Fruit fly (Drosophila melanogaster) S2 (cell line): ENCODE data around the gene ATP7.

ENCODE experiments used
- CG8478 ChIP-seq: fragments of >200 bp; optimal IDR thresholded peaks from 2 replicates; lab custom pipeline; 2018
- CTCF ChIP-seq, 2 experiments: fragments of >200 bp; optimal IDR thresholded peaks; 2 replicates each; lab custom pipeline; 2018

DNA sequence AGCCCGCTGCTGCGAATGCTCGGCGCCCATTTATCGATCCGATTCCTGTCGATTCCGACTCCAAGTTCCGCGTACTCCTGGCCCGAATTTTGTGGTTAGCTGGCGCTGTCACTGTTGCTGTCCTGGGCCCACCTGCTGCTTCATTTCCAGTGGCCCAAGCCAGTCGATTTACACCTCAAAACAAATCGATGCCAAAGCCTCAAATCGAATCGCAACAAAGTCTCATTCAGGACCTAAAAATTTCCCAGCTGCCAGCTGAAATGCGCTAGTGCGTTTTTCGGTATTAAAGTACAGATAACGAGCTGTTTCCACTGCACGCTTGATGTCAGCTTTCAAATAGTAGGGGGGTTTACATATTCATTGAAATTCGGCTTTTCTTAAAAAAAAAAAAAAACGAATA lies 17.7 kb downstream of the ATP7 start, which contains the start of gene BORCS5:
- TF ChIP-seq CG8478 (lab: Kevin White, UChicago) (no peak), CTCF (optimal IDR thresholded peaks at IDR 0.05; lab: Kevin White, UChicago) (no peak)
